Fruit fly (Drosophila melanogaster) Kc167 (cell line): ENCODE data around the gene Mip.

Source experiments
- Myc ChIP-seq: fragments of >200 bp; optimal IDR thresholded peaks from 2 replicates; lab custom pipeline; 2017; ENCODE audit warnings: missing external identifiers
- Sin3A ChIP-seq: fragments of >200 bp; optimal IDR thresholded peaks from 2 replicates; lab custom pipeline; 2018; ENCODE audit warnings: missing external identifiers
- h ChIP-seq: fragments of >200 bp; optimal IDR thresholded peaks from 3 replicates; lab custom pipeline; 2018; ENCODE audit warnings: missing external identifiers
- insv ChIP-seq: fragments of >200 bp; optimal IDR thresholded peaks from 3 replicates; lab custom pipeline; 2018; ENCODE audit warnings: missing external identifiers
- psq ChIP-seq: fragments of >200 bp; optimal IDR thresholded peaks from 2 replicates; lab custom pipeline; 2017; ENCODE audit warnings: missing external identifiers
- ttk ChIP-seq: sonication (Bioruptor generic); optimal IDR thresholded peaks from 2 replicates; lab custom pipeline; 2017; ENCODE audit warnings: missing external identifiers

Gene Mip

DNA sequence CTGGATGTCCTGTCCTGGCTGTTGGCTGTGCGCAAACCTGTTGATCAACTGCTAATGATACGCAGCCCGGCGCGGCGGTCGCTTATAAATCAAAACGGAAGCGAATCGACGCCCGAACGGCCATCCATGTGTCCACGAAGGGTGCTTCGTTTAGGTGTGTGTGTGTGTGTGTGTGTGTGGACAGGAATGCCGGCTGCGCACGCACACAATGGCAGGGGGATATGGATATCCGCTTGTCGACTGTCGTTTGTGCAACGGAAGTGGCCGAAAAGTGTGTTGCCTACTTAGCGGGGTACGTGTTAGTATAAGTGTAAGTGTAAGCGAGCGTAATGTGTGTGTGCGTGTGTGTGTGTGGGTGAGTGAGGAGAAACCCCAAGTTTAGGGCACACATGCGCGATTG lies at the start of gene Mip:
Mip (minus strand) TSS at position 63 of the 400 bp plus-strand sequence.
- TF ChIP-seq Sin3A (lab: Kevin White, UChicago) (no peak), h (no peak), insv (lab: Kevin White, UChicago) (no peak), Myc (lab: Kevin White, UChicago) (no peak), psq (no peak), ttk (lab: Kevin White, UChicago) (no peak)

DNA sequence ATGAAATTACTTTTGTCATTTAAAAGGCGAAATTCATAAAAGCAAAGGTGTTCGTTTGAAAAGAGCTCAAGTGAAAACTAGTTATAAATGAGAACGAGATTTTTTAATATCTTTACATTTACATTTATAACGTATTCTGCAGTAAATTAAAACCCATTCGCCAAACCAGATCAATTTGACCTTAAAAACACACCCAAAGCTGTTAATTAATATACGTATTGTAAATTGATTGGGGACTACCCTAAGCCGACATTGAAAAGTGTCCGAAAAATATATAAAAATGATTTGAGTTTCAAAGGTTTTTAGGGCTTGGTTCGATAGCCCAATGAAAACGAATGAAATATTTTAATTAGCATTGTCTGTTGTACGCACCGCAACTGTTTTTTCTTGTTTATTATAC lies 49.5 kb upstream of the Mip start:
- TF ChIP-seq Sin3A (lab: Kevin White, UChicago), result no peak
- TF ChIP-seq Myc (lab: Kevin White, UChicago), result no peak

dm6 chr3L:17394435-17395017 lies 45.1 kb upstream of the Mip start:
- no peak for TF ChIP-seq Myc (lab: Kevin White, UChicago)
- TF ChIP-seq h, result no peak
- TF ChIP-seq psq, result no peak
- no peak for TF ChIP-seq ttk (lab: Kevin White, UChicago)
- TF ChIP-seq insv (lab: Kevin White, UChicago), result no peak
- TF ChIP-seq Sin3A (lab: Kevin White, UChicago), result no peak

- TF ChIP-seq psq (no peak), Myc (lab: Kevin White, UChicago) (no peak), h (no peak), ttk (lab: Kevin White, UChicago) (no peak), insv (lab: Kevin White, UChicago) (no peak), Sin3A (lab: Kevin White, UChicago) (no peak)
Measured at dm6 chr3L:17393098-17393497, 43.6 kb upstream of the Mip start.

DNA sequence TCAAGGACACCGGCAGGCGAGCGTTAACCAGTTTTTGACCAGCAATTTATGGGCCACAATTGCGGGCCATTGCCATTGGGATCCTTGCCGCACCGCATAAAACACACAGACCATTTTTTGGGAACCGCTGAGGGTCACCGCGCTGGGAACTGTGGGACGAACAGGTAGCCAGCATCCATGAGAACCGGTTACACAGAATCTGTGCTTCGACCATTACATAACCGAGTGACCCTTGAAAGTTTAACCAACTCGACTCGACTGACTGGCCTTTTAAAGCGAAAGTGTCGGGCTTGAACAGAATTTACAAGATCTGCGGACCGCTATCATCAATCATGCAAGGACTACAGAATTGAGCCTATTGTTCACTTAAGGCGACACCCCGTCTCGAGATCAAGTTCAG lies 42.9 kb upstream of the Mip start:
- TF ChIP-seq ttk (lab: Kevin White, UChicago) (no peak), Sin3A (lab: Kevin White, UChicago) (no peak), psq (no peak), Myc (lab: Kevin White, UChicago) (no peak), insv (lab: Kevin White, UChicago) (no peak)

- TF ChIP-seq ttk (lab: Kevin White, UChicago) (no peak), insv (lab: Kevin White, UChicago) (no peak), Myc (lab: Kevin White, UChicago) (no peak), psq (no peak), h (no peak), Sin3A (lab: Kevin White, UChicago) (no peak)
Measured at dm6 chr3L:17391132-17391531, 41.7 kb upstream of the Mip start.

- TF ChIP-seq Sin3A (lab: Kevin White, UChicago) (no peak), insv (lab: Kevin White, UChicago) (no peak)
Measured at dm6 chr3L:17388895-17389294, 39.4 kb upstream of the Mip start, which contains the start of gene CG13731. Gene CG13731 (minus strand): TSS chr3L:17388956.

dm6 chr3L:17386612-17387382 lies 37.3 kb upstream of the Mip start:
- TF ChIP-seq h, result no peak

- no peak for TF ChIP-seq Sin3A (lab: Kevin White, UChicago)
- TF ChIP-seq ttk (lab: Kevin White, UChicago), result no peak
- no peak for TF ChIP-seq insv (lab: Kevin White, UChicago)
- no peak for TF ChIP-seq h
- TF ChIP-seq psq, result no peak
- no peak for TF ChIP-seq Myc (lab: Kevin White, UChicago)
Measured at dm6 chr3L:17383714-17384113, 34.2 kb upstream of the Mip start.

DNA sequence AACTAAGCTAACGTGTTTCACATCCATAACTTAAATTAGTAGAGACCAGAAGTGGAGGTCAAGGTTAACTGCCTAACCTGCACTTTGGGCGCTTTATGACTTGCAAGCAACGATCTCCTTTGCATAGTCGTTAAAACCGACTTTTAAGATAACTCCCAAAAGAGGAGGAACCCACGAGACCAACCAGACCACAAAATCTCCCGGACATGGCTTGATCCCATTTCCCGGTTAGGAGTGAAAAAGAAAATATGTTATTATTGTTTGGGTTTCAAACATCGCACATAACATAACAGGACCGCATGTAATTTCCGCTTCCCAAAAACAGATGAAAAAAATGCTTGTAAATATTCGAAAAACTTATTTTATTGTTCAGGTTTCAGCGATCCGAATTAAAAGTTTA lies 33.8 kb upstream of the Mip start:
- TF ChIP-seq psq, result no peak

DNA sequence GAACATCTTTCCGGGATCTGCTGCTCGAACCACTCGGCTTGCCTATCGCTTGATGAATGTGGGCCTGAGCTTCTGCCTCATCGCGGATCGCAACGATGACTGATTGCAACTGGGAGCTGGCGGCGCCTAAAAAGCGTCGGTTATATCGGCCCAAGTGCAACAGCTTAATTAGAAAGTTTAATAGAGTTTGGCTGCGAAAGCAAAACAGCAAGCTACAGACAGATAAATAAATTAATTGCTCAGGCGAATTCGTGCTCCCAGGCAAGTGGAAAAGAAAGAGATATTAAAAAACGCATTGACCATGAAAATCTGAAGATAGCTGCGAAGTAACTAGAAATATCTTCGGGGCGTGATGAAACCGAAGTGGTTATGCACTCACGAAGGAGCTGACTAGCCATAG lies 33.2 kb upstream of the Mip start, which contains the start of gene CG13728:
CG13728 (minus strand) TSS at position 101 of the 400 bp plus-strand sequence.
- no peak for TF ChIP-seq psq
- no peak for TF ChIP-seq Sin3A (lab: Kevin White, UChicago)
- no peak for TF ChIP-seq insv (lab: Kevin White, UChicago)
- TF ChIP-seq h, result no peak
- TF ChIP-seq Myc (lab: Kevin White, UChicago), result no peak
- no peak for TF ChIP-seq ttk (lab: Kevin White, UChicago)

DNA sequence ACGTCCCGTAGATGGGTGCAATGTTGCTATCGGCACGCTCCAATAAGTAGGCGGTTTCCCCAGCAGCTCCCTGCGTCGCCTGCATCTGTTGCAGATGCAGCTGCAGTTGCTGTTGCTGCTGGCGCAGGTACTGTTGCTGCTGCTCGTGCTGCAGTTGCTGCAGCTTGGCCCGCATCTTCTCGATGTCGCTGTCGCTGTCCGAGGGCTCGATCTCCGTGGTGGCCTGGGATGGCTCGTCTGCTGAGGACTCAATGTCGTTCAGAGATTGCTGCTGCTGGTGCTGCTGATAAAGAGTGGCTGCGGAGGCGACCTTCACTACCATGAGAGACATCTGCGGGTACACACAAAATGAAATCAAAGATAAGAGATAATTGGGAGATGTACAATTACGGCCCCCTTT lies 32.5 kb upstream of the Mip start:
- TF ChIP-seq h (no peak), Myc (lab: Kevin White, UChicago) (no peak), psq (no peak), insv (lab: Kevin White, UChicago) (no peak), Sin3A (lab: Kevin White, UChicago) (no peak), ttk (lab: Kevin White, UChicago) (no peak)

DNA sequence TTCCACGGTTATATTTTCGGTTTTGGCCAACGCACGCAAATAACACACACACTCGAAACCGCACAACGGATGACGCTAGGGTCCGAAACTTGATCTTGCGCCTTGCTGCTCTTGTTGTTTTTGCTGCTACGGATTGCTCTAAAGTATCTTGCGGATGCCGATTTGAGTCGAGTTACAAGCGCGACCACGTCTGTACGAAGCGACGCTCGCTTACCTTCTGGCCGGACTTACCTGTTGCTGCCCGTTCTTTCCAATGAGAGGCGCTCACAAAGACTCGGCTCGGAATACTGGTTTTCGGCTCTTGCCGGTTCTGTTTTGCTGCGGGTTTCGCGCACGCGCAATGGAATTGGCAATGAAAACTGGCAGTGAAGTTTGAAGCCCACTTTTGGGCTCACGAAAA lies 29.8 kb upstream of the Mip start, which contains the start of gene Cad74A:
Cad74A (minus strand) TSS at position 220 of the 400 bp plus-strand sequence.
- no peak for TF ChIP-seq Myc (lab: Kevin White, UChicago)
- TF ChIP-seq insv (lab: Kevin White, UChicago), result no peak
- no peak for TF ChIP-seq h
- TF ChIP-seq ttk (lab: Kevin White, UChicago), result no peak
- no peak for TF ChIP-seq psq
- no peak for TF ChIP-seq Sin3A (lab: Kevin White, UChicago)
